Worm (Caenorhabditis elegans): ENCODE results near the gene dph-5.

dph-5 gene

DNA sequence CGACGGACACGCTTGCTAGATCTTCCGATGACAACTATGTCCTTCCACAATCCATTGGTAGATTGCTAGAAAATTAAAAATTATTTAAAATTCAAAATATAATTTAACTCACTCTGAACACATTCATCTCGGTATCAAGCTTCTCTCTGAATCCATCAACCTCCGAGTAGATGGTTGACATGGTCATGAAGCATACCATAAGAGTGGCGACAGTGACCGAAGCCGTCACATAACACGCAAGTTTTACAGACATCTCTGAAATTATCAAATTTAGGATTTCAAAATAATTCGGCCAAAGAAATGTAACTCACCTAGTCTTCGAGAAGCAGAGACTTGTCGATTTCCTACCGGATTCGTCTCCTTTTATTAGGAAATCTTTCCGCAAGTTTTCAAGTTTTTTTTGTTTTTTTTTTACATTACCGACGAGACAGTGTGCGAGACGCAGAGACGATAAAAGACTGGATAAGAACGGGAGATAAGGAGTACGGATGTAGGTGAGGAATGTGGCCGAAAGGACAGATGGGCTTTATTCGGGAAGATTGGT lies 12.4 kb upstream of the dph-5 start, which contains the start of gene sqt-1:
sqt-1 (minus strand) TSS at position 341 of the 544 bp plus-strand sequence.
- TF ChIP-seq ama-1 (optimal IDR thresholded peaks at IDR 0.05) (peak; percentile 69), sma-3 (GFP tag; optimal IDR thresholded peaks at IDR 0.05) (no peak), peb-1 (tag; optimal IDR thresholded peaks at IDR 0.05) (no peak), elt-1 (tag; optimal IDR thresholded peaks at IDR 0.05) (no peak), nhr-21 (tag; optimal IDR thresholded peaks at IDR 0.05) (peak; percentile 36), sem-4 (tag; optimal IDR thresholded peaks at IDR 0.05) (peak; percentile 37), mbf-1 (tag; optimal IDR thresholded peaks at IDR 0.05) (no peak), lin-39 (tag; optimal IDR thresholded peaks at IDR 0.05) (no peak), unc-55 (GFP tag; optimal IDR thresholded peaks at IDR 0.05) (peak; percentile 64), ZK546.5 (tag; optimal IDR thresholded peaks at IDR 0.05) (no peak), aly-2 (tag; optimal IDR thresholded peaks at IDR 0.05) (no peak)

DNA sequence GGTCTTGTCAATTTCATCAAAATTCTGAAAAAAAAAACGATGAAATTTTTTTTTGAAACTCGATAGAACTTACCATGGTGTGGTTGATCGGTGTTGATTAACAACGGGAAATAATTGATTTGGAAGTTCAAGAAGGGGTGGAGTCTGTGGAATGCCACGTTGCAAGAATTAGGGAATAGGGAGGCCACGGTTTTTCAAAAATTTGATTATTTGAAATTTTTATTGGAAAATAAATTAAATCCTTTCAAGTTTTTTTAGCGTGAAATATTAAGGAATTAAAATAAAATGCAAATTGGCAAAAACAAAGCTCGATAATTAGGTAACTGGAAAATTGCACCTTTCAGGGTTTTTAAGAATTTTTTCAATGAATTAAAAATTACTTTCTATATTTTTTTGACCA lies 10.5 kb upstream of the dph-5 start, which contains the start of gene rmd-3:
rmd-3 (minus strand) TSS at position 101 of the 400 bp plus-strand sequence.
- TF ChIP-seq egl-27 (tag; optimal IDR thresholded peaks at IDR 0.05) (no peak), lsy-2 (tag; optimal IDR thresholded peaks at IDR 0.05) (no peak)

ce11 chrII:11343300-11343869 lies 6.6 kb upstream of the dph-5 start, which contains the start of gene lgc-20:
Gene lgc-20 (minus strand): TSS chrII:11343610.
- TF ChIP-seq C34F6.9 (tag; optimal IDR thresholded peaks at IDR 0.05): no peak
- TF ChIP-seq nhr-10 (tag; optimal IDR thresholded peaks at IDR 0.05): no peak
- TF ChIP-seq nhr-11 (tag; optimal IDR thresholded peaks at IDR 0.05): no peak
- no peak for TF ChIP-seq egl-27 (tag; optimal IDR thresholded peaks at IDR 0.05)
- no peak for TF ChIP-seq Y55F3AM.14 (GFP tag; optimal IDR thresholded peaks at IDR 0.05)
- no peak for TF ChIP-seq ztf-11 (tag; optimal IDR thresholded peaks at IDR 0.05)
- TF ChIP-seq unc-62 (GFP tag; optimal IDR thresholded peaks at IDR 0.05): no peak
- TF ChIP-seq ceh-82 (tag; optimal IDR thresholded peaks at IDR 0.05): no peak

DNA sequence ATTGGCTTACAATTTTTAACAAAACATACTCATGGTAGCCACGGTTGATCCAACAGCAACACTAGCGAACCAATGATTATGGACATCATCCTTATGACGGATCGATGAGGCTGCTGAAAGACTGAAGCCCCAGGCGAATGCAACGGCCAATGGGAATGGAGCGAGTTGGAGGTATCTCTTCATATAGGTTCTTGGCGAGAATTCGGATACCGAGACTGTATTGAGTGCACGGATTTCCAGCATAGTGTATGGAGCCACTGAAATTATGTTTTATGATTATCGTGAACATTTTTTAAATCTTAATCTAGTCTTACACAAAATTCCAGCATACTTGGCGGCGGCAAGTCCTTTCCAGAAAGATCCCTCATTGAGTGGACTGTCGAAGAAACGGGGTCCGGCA lies 5.4 kb upstream of the dph-5 start:
- TF ChIP-seq unc-62 (GFP tag; optimal IDR thresholded peaks at IDR 0.05) (no peak), fos-1 (tag; optimal IDR thresholded peaks at IDR 0.05) (no peak), nhr-6 (tag; optimal IDR thresholded peaks at IDR 0.05) (no peak), nhr-237 (tag; optimal IDR thresholded peaks at IDR 0.05) (no peak), nhr-11 (tag; optimal IDR thresholded peaks at IDR 0.05) (no peak), mdl-1 (tag; optimal IDR thresholded peaks at IDR 0.05) (no peak), sma-3 (GFP tag; optimal IDR thresholded peaks at IDR 0.05) (no peak), nhr-12 (tag; optimal IDR thresholded peaks at IDR 0.05) (no peak), zag-1 (tag; optimal IDR thresholded peaks at IDR 0.05) (no peak), dmd-4 (tag; optimal IDR thresholded peaks at IDR 0.05) (no peak), snpc-4 (tag; optimal IDR thresholded peaks at IDR 0.05) (no peak), nhr-129 (tag; optimal IDR thresholded peaks at IDR 0.05) (no peak), crh-2 (tag; optimal IDR thresholded peaks at IDR 0.05) (no peak), elt-3 (tag; optimal IDR thresholded peaks at IDR 0.05) (no peak)

DNA sequence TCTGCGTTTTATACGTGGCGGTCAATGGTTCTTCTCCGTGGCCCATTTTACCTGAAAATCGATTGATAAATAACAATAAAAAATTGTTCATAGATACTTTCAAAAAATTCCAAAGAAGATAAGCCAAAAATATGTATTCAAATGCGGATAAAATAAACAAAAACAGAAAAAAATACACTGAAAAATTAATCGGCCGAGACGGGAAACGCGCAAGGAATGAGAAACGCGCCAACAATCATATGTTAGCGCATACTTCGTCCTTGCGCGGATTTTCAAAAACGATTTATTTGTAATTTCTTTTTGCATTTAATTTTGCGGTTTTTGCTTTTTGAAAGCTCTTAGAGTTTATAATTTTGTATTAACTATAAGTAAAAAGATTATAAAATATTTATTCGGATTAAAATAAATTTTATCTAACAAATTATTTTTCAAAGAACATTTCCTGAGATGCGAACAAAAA lies 4.4 kb upstream of the dph-5 start, which contains the start of gene nduf-11:
nduf-11 (minus strand) TSS at position 51 of the 460 bp plus-strand sequence.
- peak; percentile 88 to 94 for TF ChIP-seq lsy-2 (tag; optimal IDR thresholded peaks at IDR 0.05)
- TF ChIP-seq ztf-4 (tag; optimal IDR thresholded peaks at IDR 0.05): peak; percentile 65
- TF ChIP-seq egl-27 (tag; optimal IDR thresholded peaks at IDR 0.05): peak; percentile 4
- no peak for TF ChIP-seq elt-1 (tag; optimal IDR thresholded peaks at IDR 0.05)
- TF ChIP-seq snpc-4 (tag; optimal IDR thresholded peaks at IDR 0.05): peak; percentile 71
- TF ChIP-seq mbf-1 (tag; optimal IDR thresholded peaks at IDR 0.05): no peak
- no peak for TF ChIP-seq blmp-1 (tag; optimal IDR thresholded peaks at IDR 0.05; ENCODE audit: insufficient read depth)
- no peak for TF ChIP-seq elt-3 (tag; optimal IDR thresholded peaks at IDR 0.05)
- peak; percentile 77 for TF ChIP-seq sem-4 (tag; optimal IDR thresholded peaks at IDR 0.05)
- peak; percentile 72 for TF ChIP-seq mab-5 (tag; optimal IDR thresholded peaks at IDR 0.05)
- no peak for TF ChIP-seq aly-2 (tag; optimal IDR thresholded peaks at IDR 0.05)
- TF ChIP-seq dmd-4 (tag; optimal IDR thresholded peaks at IDR 0.05): no peak
- TF ChIP-seq nhr-12 (tag; optimal IDR thresholded peaks at IDR 0.05): no peak
- TF ChIP-seq C34F6.9 (tag; optimal IDR thresholded peaks at IDR 0.05): peak; percentile 90
- peak; percentile 13 for TF ChIP-seq ceh-82 (tag; optimal IDR thresholded peaks at IDR 0.05)
- TF ChIP-seq ztf-11 (tag; optimal IDR thresholded peaks at IDR 0.05): no peak
- TF ChIP-seq alr-1 (tag; optimal IDR thresholded peaks at IDR 0.05): no peak
- peak; percentile 59 for TF ChIP-seq fos-1 (tag; optimal IDR thresholded peaks at IDR 0.05)
- TF ChIP-seq zag-1 (tag; optimal IDR thresholded peaks at IDR 0.05): peak; percentile 5
- peak; percentile 58 for TF ChIP-seq nhr-10 (tag; optimal IDR thresholded peaks at IDR 0.05)
- peak; percentile 33 for TF ChIP-seq skn-1 (tag; optimal IDR thresholded peaks at IDR 0.05)
- no peak for TF ChIP-seq nhr-11 (tag; optimal IDR thresholded peaks at IDR 0.05)
- TF ChIP-seq nhr-129 (tag; optimal IDR thresholded peaks at IDR 0.05): peak; percentile 69
- TF ChIP-seq unc-62 (GFP tag; optimal IDR thresholded peaks at IDR 0.05): no peak
- no peak for TF ChIP-seq nhr-6 (tag; optimal IDR thresholded peaks at IDR 0.05)
- no peak for TF ChIP-seq peb-1 (tag; optimal IDR thresholded peaks at IDR 0.05)
- peak; percentile 95 for TF ChIP-seq unc-55 (GFP tag; optimal IDR thresholded peaks at IDR 0.05)
- no peak for TF ChIP-seq unc-39 (tag; optimal IDR thresholded peaks at IDR 0.05)
- TF ChIP-seq sma-3 (GFP tag; optimal IDR thresholded peaks at IDR 0.05): peak; percentile 84
- TF ChIP-seq nhr-237 (tag; optimal IDR thresholded peaks at IDR 0.05): peak; percentile 55
- peak; percentile 85 for TF ChIP-seq lin-13 (GFP tag; optimal IDR thresholded peaks at IDR 0.05)
- TF ChIP-seq ama-1 (optimal IDR thresholded peaks at IDR 0.05): peak; percentile 65
- TF ChIP-seq R02D3.7 (tag; optimal IDR thresholded peaks at IDR 0.05): peak; percentile 57
- TF ChIP-seq Y55F3AM.14 (GFP tag; optimal IDR thresholded peaks at IDR 0.05): no peak
- TF ChIP-seq nhr-23 (tag; optimal IDR thresholded peaks at IDR 0.05): no peak
- TF ChIP-seq ZK546.5 (tag; optimal IDR thresholded peaks at IDR 0.05): peak; percentile 10
- peak; percentile 89 for TF ChIP-seq crh-2 (tag; optimal IDR thresholded peaks at IDR 0.05)
